Fruit fly (Drosophila melanogaster): ENCODE results near the gene CG17746.

CG17746 gene

DNA sequence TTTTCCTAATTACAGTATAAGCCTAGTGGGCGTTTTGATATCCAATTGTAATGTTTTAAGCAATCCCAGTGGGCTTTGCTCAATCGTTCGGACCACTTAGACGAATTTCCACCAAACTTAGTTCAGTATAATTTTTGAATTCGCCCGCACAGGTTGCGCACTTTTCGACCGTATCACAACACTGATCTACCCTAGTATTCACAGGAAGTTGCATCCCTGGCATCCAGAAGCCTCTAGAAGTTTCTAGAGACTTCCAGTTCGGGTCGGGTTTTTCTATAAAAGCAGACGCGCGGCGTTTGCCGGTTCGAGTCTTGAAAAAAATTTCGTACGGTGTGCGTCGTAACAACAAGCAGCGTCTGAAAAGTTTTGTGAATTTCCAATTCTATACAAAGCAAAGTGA is 46.5 kb downstream of the CG17746 start, which contains the start of gene Hsp83 (continued):
- peak; percentile 98 for TF ChIP-seq Sox102F (GFP tag; optimal IDR thresholded peaks at IDR 0.05)
- peak; percentile 90 for TF ChIP-seq CG10669 (GFP tag; optimal IDR thresholded peaks at IDR 0.05)
- peak; percentile 91 for TF ChIP-seq Blimp-1 (GFP tag; optimal IDR thresholded peaks at IDR 0.05)
- peak; percentile 89 for TF ChIP-seq Eip93F (GFP tag; optimal IDR thresholded peaks at IDR 0.05)
- peak; percentile 69 for TF ChIP-seq CG32006 (GFP tag; optimal IDR thresholded peaks at IDR 0.05)
- peak; percentile 98 for TF ChIP-seq CG9139 (GFP tag; optimal IDR thresholded peaks at IDR 0.05)
- TF ChIP-seq CG6808 (GFP tag; optimal IDR thresholded peaks at IDR 0.05) = peak; percentile 93
- peak; percentile 85 for TF ChIP-seq acj6 (GFP tag; optimal IDR thresholded peaks at IDR 0.05)
- TF ChIP-seq CG6163 (GFP tag; IDR thresholded peaks at IDR 0.05) = peak; percentile 97
- peak; percentile 82 for TF ChIP-seq CG3032 (tag; optimal IDR thresholded peaks at IDR 0.05)
- TF ChIP-seq CG10631 (GFP tag; optimal IDR thresholded peaks at IDR 0.05) = peak; percentile 77
- peak; percentile 76 for TF ChIP-seq Ets21C (GFP tag; optimal IDR thresholded peaks at IDR 0.05)
- TF ChIP-seq Eip75B (GFP tag; optimal IDR thresholded peaks at IDR 0.05) = peak; percentile 95
- no peak for TF ChIP-seq svp (GFP tag)
- peak; percentile 90 for TF ChIP-seq cyc (GFP tag; optimal IDR thresholded peaks at IDR 0.05)
- peak; percentile 96 for TF ChIP-seq CG3919 (GFP tag; optimal IDR thresholded peaks at IDR 0.05)
- TF ChIP-seq Gug (GFP tag; IDR thresholded peaks at IDR 0.05) = peak; percentile 70
- TF ChIP-seq CG7368 (GFP tag; optimal IDR thresholded peaks at IDR 0.05) = peak; percentile 96
- TF ChIP-seq vri (GFP tag; optimal IDR thresholded peaks at IDR 0.05) = peak; percentile 98
- TF ChIP-seq Sox15 (GFP tag; optimal IDR thresholded peaks at IDR 0.05) = peak; percentile 18
- TF ChIP-seq ss (GFP tag; optimal IDR thresholded peaks at IDR 0.05) = peak; percentile 98
- TF ChIP-seq CG34406 (GFP tag; optimal IDR thresholded peaks at IDR 0.05) = peak; percentile 93
- peak; percentile 98 for TF ChIP-seq CG16779 (tag; optimal IDR thresholded peaks at IDR 0.05)
- peak; percentile 92 for TF ChIP-seq CG8632 (GFP tag; optimal IDR thresholded peaks at IDR 0.05)
- TF ChIP-seq achi (GFP tag; optimal IDR thresholded peaks at IDR 0.05) = peak; percentile 88
- peak; percentile 32 for TF ChIP-seq Lpt (GFP tag; optimal IDR thresholded peaks at IDR 0.05)
- TF ChIP-seq Met (GFP tag; optimal IDR thresholded peaks at IDR 0.05) = peak; percentile 94
- TF ChIP-seq Hr4 (GFP tag; optimal IDR thresholded peaks at IDR 0.05) = peak; percentile 72
- peak; percentile 88 for TF ChIP-seq Smox (GFP tag; optimal IDR thresholded peaks at IDR 0.05)
- no peak for TF ChIP-seq Hr38 (GFP tag; optimal IDR thresholded peaks at IDR 0.05)
- peak; percentile 72 for TF ChIP-seq CG15336 (GFP tag; IDR thresholded peaks at IDR 0.05)
- peak; percentile 94 for TF ChIP-seq eg (GFP tag; IDR thresholded peaks at IDR 0.05)
- peak; percentile 83 for TF ChIP-seq CG31627 (GFP tag; optimal IDR thresholded peaks at IDR 0.05)

DNA sequence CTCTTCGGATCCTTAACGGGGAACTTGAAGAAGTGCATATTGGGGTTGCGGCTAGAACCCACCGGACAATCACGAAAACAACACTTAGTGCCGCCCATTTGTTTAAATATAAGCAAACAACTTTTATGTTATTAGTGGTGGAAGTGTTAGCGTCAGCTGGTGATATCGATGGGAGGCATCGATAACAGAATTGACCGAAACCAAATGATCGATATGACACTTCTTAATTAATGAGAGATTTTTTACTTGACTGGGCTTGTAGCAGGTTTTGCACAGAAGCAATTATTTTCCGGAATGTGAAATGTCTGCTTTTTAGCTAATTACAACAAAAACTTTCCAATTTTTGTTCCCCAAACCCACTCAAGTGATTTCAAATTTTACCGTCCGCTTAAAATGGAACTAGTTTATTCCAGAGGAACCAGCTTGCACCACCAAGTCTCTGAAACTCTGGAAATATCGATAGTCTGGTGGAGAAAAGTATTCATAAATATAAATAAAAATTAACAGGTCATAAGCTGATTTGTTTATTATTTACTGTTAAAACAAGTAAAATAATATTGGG is 47.0 kb downstream of the CG17746 start, which contains the start of gene CG14965:
CG14965 (minus strand) TSS at position 159 of the 562 bp plus-strand sequence.
- TF ChIP-seq fkh (GFP tag; optimal IDR thresholded peaks at IDR 0.05) (peak; percentile 85), Sox15 (GFP tag; optimal IDR thresholded peaks at IDR 0.05) (no peak)

DNA sequence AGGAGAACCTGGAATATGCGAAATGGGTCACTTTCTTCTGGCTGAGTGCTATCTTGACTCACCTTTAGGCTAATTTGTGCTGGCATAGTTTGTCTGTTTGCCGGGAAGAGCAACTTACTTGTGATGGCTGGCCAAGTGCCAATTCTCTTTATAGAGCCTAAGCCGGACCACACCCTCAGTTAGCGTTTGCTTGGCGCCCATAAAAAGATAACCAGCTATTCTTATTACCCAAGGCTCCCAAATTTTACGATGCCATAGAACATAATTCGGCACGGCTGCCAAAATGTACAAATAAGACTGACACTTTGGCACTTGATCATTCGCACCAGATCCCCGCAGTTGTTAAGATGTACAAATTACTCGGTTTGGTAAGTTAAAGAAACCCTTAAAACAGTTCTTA is 49.7 kb downstream of the CG17746 start, which contains the start of the genes CG42525 and CG14958:
CG42525 (minus strand) TSS at position 101 of the 400 bp plus-strand sequence.
CG14958 (plus strand) TSS at position 332 of the 400 bp plus-strand sequence.
- TF ChIP-seq Ets21C (GFP tag; optimal IDR thresholded peaks at IDR 0.05) (no peak), CG6792 (GFP tag; optimal IDR thresholded peaks at IDR 0.05) (no peak), CG32006 (GFP tag; optimal IDR thresholded peaks at IDR 0.05) (no peak), Met (GFP tag; optimal IDR thresholded peaks at IDR 0.05) (no peak), Eip75B (GFP tag; optimal IDR thresholded peaks at IDR 0.05) (no peak), CG10669 (GFP tag; optimal IDR thresholded peaks at IDR 0.05) (no peak), CG6163 (GFP tag; IDR thresholded peaks at IDR 0.05) (no peak), Hr4 (GFP tag; optimal IDR thresholded peaks at IDR 0.05) (no peak), pdm3 (GFP tag; optimal IDR thresholded peaks at IDR 0.05) (no peak), Sox15 (GFP tag; optimal IDR thresholded peaks at IDR 0.05) (no peak), Sox14 (GFP tag; optimal IDR thresholded peaks at IDR 0.05) (no peak), CG9139 (GFP tag; optimal IDR thresholded peaks at IDR 0.05) (no peak)
